Fruit fly (Drosophila melanogaster): ENCODE results near the gene CG6769.

The CG6769 gene

dm6 chrX:17841923-17842322 is 18.9 kb upstream of the CG6769 start, which contains the start of gene Taf9 (continued):
- TF ChIP-seq CG12744 (GFP tag; optimal IDR thresholded peaks at IDR 0.05) (no peak), Sry-β (GFP tag; optimal IDR thresholded peaks at IDR 0.05) (no peak), CG18599 (GFP tag; optimal IDR thresholded peaks at IDR 0.05) (no peak), gcm2 (GFP tag; optimal IDR thresholded peaks at IDR 0.05) (no peak), stwl (tag; optimal IDR thresholded peaks at IDR 0.05) (peak; percentile 49), C15 (GFP tag; IDR thresholded peaks at IDR 0.05) (no peak), CG13287 (GFP tag; IDR thresholded peaks at IDR 0.05; ENCODE audit: partially characterized antibody) (peak; percentile 95), row (GFP tag; IDR thresholded peaks at IDR 0.05) (peak; percentile 28; the same call in 1 of the 3 replicates), CG34224 (GFP tag; IDR thresholded peaks at IDR 0.05; ENCODE audit: partially characterized antibody) (peak; percentile 92), Myb (GFP tag; optimal IDR thresholded peaks at IDR 0.05) (peak; percentile 97), CG3995 (GFP tag; optimal IDR thresholded peaks at IDR 0.05) (no peak), phol (tag; optimal IDR thresholded peaks at IDR 0.05) (peak; percentile 71), chinmo (GFP tag; IDR thresholded peaks at IDR 0.05; ENCODE audit: partially characterized antibody) (peak; percentile 94), CG11504 (tag; optimal IDR thresholded peaks at IDR 0.05) (no peak), prd (optimal IDR thresholded peaks at IDR 0.05) (no peak), prd (GFP tag; IDR thresholded peaks at IDR 0.05) (no peak)

- no peak for TF ChIP-seq repo (GFP tag; optimal IDR thresholded peaks at IDR 0.05)
- peak; percentile 90 for TF ChIP-seq CG12942 (GFP tag; optimal IDR thresholded peaks at IDR 0.05)
- peak; percentile 39 for TF ChIP-seq slp2 (GFP tag; optimal IDR thresholded peaks at IDR 0.05)
- peak; percentile 88 for TF ChIP-seq CG31224 (GFP tag; IDR thresholded peaks at IDR 0.05)
- peak; percentile 86 for TF ChIP-seq Hmr (GFP tag; optimal IDR thresholded peaks at IDR 0.05)
- TF ChIP-seq BtbVII (GFP tag; optimal IDR thresholded peaks at IDR 0.05), result peak; percentile 86
- TF ChIP-seq CG31388 (GFP tag; optimal IDR thresholded peaks at IDR 0.05), result peak; percentile 83
- TF ChIP-seq CG8924 (tag; optimal IDR thresholded peaks at IDR 0.05), result peak; percentile 93
- TF ChIP-seq Elba2 (GFP tag; optimal IDR thresholded peaks at IDR 0.05), result peak; percentile 48
- TF ChIP-seq CoRest (tag; optimal IDR thresholded peaks at IDR 0.05), result peak; percentile 95
- peak; percentile 93 for TF ChIP-seq seq (GFP tag; IDR thresholded peaks at IDR 0.05)
- peak; percentile 75 for TF ChIP-seq Lhr (GFP tag; optimal IDR thresholded peaks at IDR 0.05)
- peak; percentile 14 for TF ChIP-seq maf-S (GFP tag; optimal IDR thresholded peaks at IDR 0.05)
- TF ChIP-seq CG10274 (GFP tag; optimal IDR thresholded peaks at IDR 0.05), result peak; percentile 60
- peak; percentile 85 for TF ChIP-seq D19A (tag; optimal IDR thresholded peaks at IDR 0.05)
- TF ChIP-seq nau (GFP tag; optimal IDR thresholded peaks at IDR 0.05), result no peak
- peak; percentile 47 for TF ChIP-seq CG8944 (GFP tag; optimal IDR thresholded peaks at IDR 0.05)
- TF ChIP-seq CG3995 (GFP tag; optimal IDR thresholded peaks at IDR 0.05), result peak; percentile 39
- peak; percentile 92 for TF ChIP-seq Oaz (GFP tag; IDR thresholded peaks at IDR 0.05)
- peak; percentile 80 for TF ChIP-seq Ravus (GFP tag; IDR thresholded peaks at IDR 0.05)
- TF ChIP-seq CG3838 (GFP tag; optimal IDR thresholded peaks at IDR 0.05), result peak; percentile 58
- TF ChIP-seq Dip3 (GFP tag; optimal IDR thresholded peaks at IDR 0.05), result peak; percentile 62
- TF ChIP-seq Pdp1 (GFP tag; optimal IDR thresholded peaks at IDR 0.05), result peak; percentile 49 to 65
- peak; percentile 98 for TF ChIP-seq CG3847 (GFP tag; IDR thresholded peaks at IDR 0.05)
- peak; percentile 72 for TF ChIP-seq CG11696 (GFP tag; IDR thresholded peaks at IDR 0.05)
- peak; percentile 95 for TF ChIP-seq wor (GFP tag; IDR thresholded peaks at IDR 0.05)
- peak; percentile 63 for TF ChIP-seq Nf-YB (GFP tag; optimal IDR thresholded peaks at IDR 0.05)
- no peak for TF ChIP-seq pros (GFP tag; optimal IDR thresholded peaks at IDR 0.05)
- peak; percentile 88 for TF ChIP-seq CG3726 (GFP tag; IDR thresholded peaks at IDR 0.05)
- TF ChIP-seq CG7357 (GFP tag; IDR thresholded peaks at IDR 0.05), result peak; percentile 89
- no peak for TF ChIP-seq CTCF (GFP tag; optimal IDR thresholded peaks at IDR 0.05)
- TF ChIP-seq sima (GFP tag; optimal IDR thresholded peaks at IDR 0.05), result no peak
- TF ChIP-seq al (GFP tag; IDR thresholded peaks at IDR 0.05), result peak; percentile 93
- peak; percentile 87 for TF ChIP-seq Lim3 (GFP tag; IDR thresholded peaks at IDR 0.05)
- TF ChIP-seq pnt (GFP tag; optimal IDR thresholded peaks at IDR 0.05), result peak; percentile 52
- peak; percentile 93 for TF ChIP-seq CG31441 (GFP tag; IDR thresholded peaks at IDR 0.05)
- peak; percentile 68 for TF ChIP-seq dati (GFP tag; IDR thresholded peaks at IDR 0.05)
These were observed 16.2 kb upstream of the CG6769 start, which contains the start of the genes CG8142 and Ucp4A for dm6 chrX:17844623-17845022. Gene CG8142 (minus strand): TSS chrX:17844704. Gene Ucp4A (plus strand): TSS chrX:17844949.

Measured in whole organism, embryonic.